Fruit fly (Drosophila melanogaster): Measurements from ENCODE around the gene Dpck.

- TF ChIP-seq foxo (GFP tag; optimal IDR thresholded peaks at IDR 0.05) = no peak
- TF ChIP-seq pan (optimal IDR thresholded peaks at IDR 0.05) = no peak
- no peak for TF ChIP-seq HLH106 (tag; optimal IDR thresholded peaks at IDR 0.05)
- TF ChIP-seq sage (GFP tag; optimal IDR thresholded peaks at IDR 0.05) = no peak
- TF ChIP-seq usp (GFP tag; optimal IDR thresholded peaks at IDR 0.05) = no peak
- TF ChIP-seq h (GFP tag; optimal IDR thresholded peaks at IDR 0.05) = no peak
- no peak for TF ChIP-seq Vsx2 (GFP tag; optimal IDR thresholded peaks at IDR 0.05; ENCODE audit: partially characterized antibody)
- no peak for TF ChIP-seq fru (GFP tag; optimal IDR thresholded peaks at IDR 0.05)
- TF ChIP-seq CG9705 (GFP tag; optimal IDR thresholded peaks at IDR 0.05) = no peak
- TF ChIP-seq Hnf4 (GFP tag; optimal IDR thresholded peaks at IDR 0.05) = no peak
- no peak for TF ChIP-seq Hr83 (GFP tag; optimal IDR thresholded peaks at IDR 0.05; ENCODE audit: poor library complexity, severe bottlenecking)
- no peak for TF ChIP-seq sv (GFP tag; optimal IDR thresholded peaks at IDR 0.05)
- no peak for TF ChIP-seq psq (GFP tag; optimal IDR thresholded peaks at IDR 0.05)
- TF ChIP-seq CrebA (GFP tag; optimal IDR thresholded peaks at IDR 0.05; ENCODE audit: borderline replicate concordance) = no peak
Observed at dm6 chr3R:7117590-7117989, 35.6 kb downstream of the Dpck start, which contains the start of gene Mlp84B.
